Worm (Caenorhabditis elegans) whole organism, L3 larva: ENCODE data around the gene nhr-225.

Experiments
- ama-1 ChIP-seq: fragments of 150-350 bp; optimal IDR thresholded peaks from 2 replicates; lab custom pipeline; 2018
- hmg-11 ChIP-seq: sonication (generic microtip); optimal IDR thresholded peaks from 2 replicates; lab custom pipeline; 2016; ENCODE audit warnings: missing genetic modification characterization, missing compliant biosample characterization
- nhr-11 ChIP-seq: fragments of 150-350 bp; optimal IDR thresholded peaks from 2 replicates; lab custom pipeline; 2014; ENCODE audit warnings: missing biosample characterization, missing genetic modification characterization
- zag-1 ChIP-seq: fragments of 150-350 bp; optimal IDR thresholded peaks from 2 replicates; lab custom pipeline; 2014; ENCODE audit warnings: missing biosample characterization, missing genetic modification characterization
- ztf-11 ChIP-seq: fragments of 150-350 bp; optimal IDR thresholded peaks from 2 replicates; lab custom pipeline; 2014; ENCODE audit warnings: missing biosample characterization, missing genetic modification characterization
- ztf-4 ChIP-seq: fragments of 150-350 bp; optimal IDR thresholded peaks from 2 replicates; lab custom pipeline; 2014; ENCODE audit warnings: missing biosample characterization, missing genetic modification characterization

DNA sequence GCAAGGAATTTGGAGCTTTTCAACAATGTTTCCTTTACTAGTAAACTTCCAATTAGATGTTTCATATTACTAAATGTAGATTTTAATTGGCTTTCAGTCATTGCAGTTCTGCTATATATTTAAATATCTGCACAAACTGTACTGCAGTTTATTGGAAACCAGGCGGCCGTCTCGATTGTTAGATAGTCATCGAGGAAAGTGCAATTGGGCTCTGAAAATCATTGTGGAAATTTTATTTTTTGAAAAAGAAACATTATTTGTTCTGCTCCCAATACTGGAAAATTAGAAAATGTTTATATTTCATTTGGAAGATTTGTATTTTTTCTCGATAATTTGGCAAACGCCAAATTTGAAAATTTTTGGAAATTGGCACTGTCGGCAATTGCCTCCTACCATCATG is 48.3 kb upstream of the nhr-225 start, which contains the start of gene irld-29:
- no peak for TF ChIP-seq ztf-11 (tag; lab: Kevin White, UChicago)
- no peak for TF ChIP-seq ama-1 (lab: Kevin White, UChicago)
- TF ChIP-seq zag-1 (tag; lab: Kevin White, UChicago): no peak
- no peak for TF ChIP-seq nhr-11 (tag; lab: Kevin White, UChicago)
- TF ChIP-seq ztf-4 (tag; lab: Kevin White, UChicago): no peak
- TF ChIP-seq hmg-11 (tag; lab: Kevin White, UChicago): no peak
